Worm (Caenorhabditis elegans): ENCODE measurements around the gene acly-2.

DNA sequence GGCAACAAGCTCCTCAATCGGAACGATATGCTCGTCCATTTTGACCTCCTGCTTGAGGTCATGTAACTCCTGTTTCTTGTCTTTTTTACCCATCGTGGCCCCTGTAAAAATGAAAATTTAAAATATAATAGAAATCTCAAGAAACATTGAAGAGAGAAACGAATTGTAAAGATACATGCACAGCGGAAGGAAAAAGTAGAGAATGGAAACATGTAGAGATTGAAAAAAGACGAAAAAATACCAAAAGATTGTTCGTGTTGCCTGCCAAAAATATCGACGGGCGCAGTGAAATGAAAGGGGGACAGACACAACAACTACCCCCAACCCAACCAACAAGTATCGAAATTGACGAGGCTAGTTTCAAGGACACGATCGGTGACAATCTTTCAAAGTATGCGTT, 13.6 kb downstream of the acly-2 start, which contains the start of gene eat-6:
- TF ChIP-seq nhr-237 (tag; optimal IDR thresholded peaks at IDR 0.05), result no peak
- TF ChIP-seq blmp-1 (tag; optimal IDR thresholded peaks at IDR 0.05), result no peak
- no peak for TF ChIP-seq elt-3 (tag; optimal IDR thresholded peaks at IDR 0.05)
- TF ChIP-seq snpc-4 (tag; optimal IDR thresholded peaks at IDR 0.05), result no peak
- TF ChIP-seq lin-13 (tag; optimal IDR thresholded peaks at IDR 0.05), result no peak
- TF ChIP-seq lsy-2 (tag; optimal IDR thresholded peaks at IDR 0.05), result no peak
- TF ChIP-seq mep-1 (tag; optimal IDR thresholded peaks at IDR 0.05), result no peak
- no peak for TF ChIP-seq M03D4.4 (tag; optimal IDR thresholded peaks at IDR 0.05)
- TF ChIP-seq nhr-12 (tag; optimal IDR thresholded peaks at IDR 0.05), result no peak
- no peak for TF ChIP-seq nhr-28 (tag; optimal IDR thresholded peaks at IDR 0.05)
- no peak for TF ChIP-seq mab-5 (tag; optimal IDR thresholded peaks at IDR 0.05)
- TF ChIP-seq bed-3 (GFP tag; optimal IDR thresholded peaks at IDR 0.05), result no peak
- no peak for TF ChIP-seq unc-62 (GFP tag; optimal IDR thresholded peaks at IDR 0.05)

Data from whole organism, mixed stage, embryonic.